Fruit fly (Drosophila melanogaster): Measurements from ENCODE around the gene gcm2.

The gcm2 gene

DNA sequence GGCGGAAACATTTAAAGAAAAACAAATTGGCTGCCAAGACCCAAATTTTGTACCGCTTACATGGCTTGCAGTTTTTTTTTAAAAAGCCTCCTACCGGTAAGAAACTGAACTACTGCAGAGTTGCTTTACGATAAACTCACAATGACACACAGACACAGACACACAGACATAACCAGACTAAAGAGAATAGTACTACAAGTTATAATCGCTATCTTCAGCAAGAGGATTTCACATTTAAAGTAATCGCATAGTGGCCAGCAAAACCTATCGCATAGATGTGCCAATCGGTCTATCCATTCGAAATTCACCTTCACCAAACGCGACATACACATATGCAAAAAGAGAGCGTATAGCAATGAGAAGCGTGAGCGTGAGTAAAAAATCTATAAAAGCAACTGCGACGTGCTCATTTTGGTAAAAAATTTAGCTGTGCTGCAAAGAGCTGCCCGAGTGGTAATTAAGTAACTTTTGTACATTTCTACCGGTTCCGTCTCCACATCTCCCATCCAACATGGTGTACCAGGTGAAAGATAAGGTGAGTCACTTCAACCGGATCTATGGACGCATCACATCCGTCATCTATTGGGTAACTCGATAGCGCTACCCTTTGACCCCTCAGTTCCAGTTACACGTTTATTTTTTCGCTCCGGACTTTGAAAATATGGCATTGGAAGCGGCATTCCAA lies 4.8 kb downstream of the gcm2 start, which contains the start of gene Trx2 (continued):
- TF ChIP-seq Meics (GFP tag; optimal IDR thresholded peaks at IDR 0.05) (peak; percentile 30), gsb-n (tag; optimal IDR thresholded peaks at IDR 0.05) (no peak), CG11398 (GFP tag; optimal IDR thresholded peaks at IDR 0.05) (peak; percentile 39), unpg (GFP tag; optimal IDR thresholded peaks at IDR 0.05) (peak; percentile 16), CG8359 (GFP tag; optimal IDR thresholded peaks at IDR 0.05; ENCODE audit: borderline replicate concordance) (no peak), Aef1 (GFP tag; IDR thresholded peaks at IDR 0.05) (no peak), CG1792 (GFP tag; optimal IDR thresholded peaks at IDR 0.05) (no peak), CG10431 (GFP tag; optimal IDR thresholded peaks at IDR 0.05) (no peak), Lhr (GFP tag; optimal IDR thresholded peaks at IDR 0.05) (no peak), dpn (GFP tag; optimal IDR thresholded peaks at IDR 0.05) (no peak), CG32767 (GFP tag; IDR thresholded peaks at IDR 0.05) (0 out of 2 replicates have a peak, but pooled peaks have one; percentile 14), CG9876 (GFP tag; optimal IDR thresholded peaks at IDR 0.05) (no peak), CG12659 (GFP tag; optimal IDR thresholded peaks at IDR 0.05) (peak; percentile 51), scrt (GFP tag; optimal IDR thresholded peaks at IDR 0.05) (peak; percentile 51), Oaz (GFP tag; IDR thresholded peaks at IDR 0.05) (no peak), dati (GFP tag; IDR thresholded peaks at IDR 0.05) (no peak), ara (GFP tag; IDR thresholded peaks at IDR 0.05) (no peak), CG7839 (tag; optimal IDR thresholded peaks at IDR 0.05) (no peak), eve (GFP tag; optimal IDR thresholded peaks at IDR 0.05) (no peak), az2 (GFP tag; optimal IDR thresholded peaks at IDR 0.05) (no peak), CG4617 (GFP tag; optimal IDR thresholded peaks at IDR 0.05; ENCODE audit: borderline replicate concordance) (no peak), ranshi (GFP tag; IDR thresholded peaks at IDR 0.05) (no peak; the same call in 1 of the 2 replicates), Ptx1 (GFP tag; IDR thresholded peaks at IDR 0.05) (no peak), nom (GFP tag; optimal IDR thresholded peaks at IDR 0.05) (peak; percentile 71), CG1024 (GFP tag; IDR thresholded peaks at IDR 0.05) (no peak), CG18011 (GFP tag; optimal IDR thresholded peaks at IDR 0.05) (no peak), lmd (GFP tag; IDR thresholded peaks at IDR 0.05) (no peak), Dll (GFP tag; IDR thresholded peaks at IDR 0.05; ENCODE audit: partially characterized antibody) (0 out of 4 replicates have a peak, but pooled peaks have one; percentile 17), CG15011 (GFP tag; optimal IDR thresholded peaks at IDR 0.05) (no peak), jigr1 (GFP tag; IDR thresholded peaks at IDR 0.05) (no peak), CG6854 (GFP tag; optimal IDR thresholded peaks at IDR 0.05) (peak; percentile 50), CG10543 (GFP tag; optimal IDR thresholded peaks at IDR 0.05) (peak; percentile 70), CG1603 (tag; optimal IDR thresholded peaks at IDR 0.05) (no peak), Max (GFP tag; optimal IDR thresholded peaks at IDR 0.05) (no peak), jing (GFP tag; optimal IDR thresholded peaks at IDR 0.05) (no peak), CG11560 (tag; IDR thresholded peaks at IDR 0.05) (no peak), Gug (GFP tag; IDR thresholded peaks at IDR 0.05) (no peak), oc (tag; optimal IDR thresholded peaks at IDR 0.05) (peak; percentile 14), Rx (GFP tag; IDR thresholded peaks at IDR 0.05) (no peak), repo (GFP tag; optimal IDR thresholded peaks at IDR 0.05) (peak; percentile 33), CG31224 (GFP tag; IDR thresholded peaks at IDR 0.05) (no peak), dysf (GFP tag; IDR thresholded peaks at IDR 0.05) (no peak), Hand (GFP tag; optimal IDR thresholded peaks at IDR 0.05) (peak; percentile 64), Xrp1 (GFP tag; IDR thresholded peaks at IDR 0.05) (no peak), onecut (GFP tag; IDR thresholded peaks at IDR 0.05) (peak; percentile 68), vvl (GFP tag; IDR thresholded peaks at IDR 0.05) (peak; percentile 65; the same call in 1 of the 2 replicates), CG8281 (tag; optimal IDR thresholded peaks at IDR 0.05) (no peak), abd-A (tag; optimal IDR thresholded peaks at IDR 0.05) (peak; percentile 62), CG16779 (GFP tag; IDR thresholded peaks at IDR 0.05) (no peak), CG7556 (GFP tag; optimal IDR thresholded peaks at IDR 0.05) (no peak)

Measured in whole organism, embryonic.